Fruit fly (Drosophila melanogaster) Kc167 (cell line): ENCODE results near the gene Vha36-3.

Experiments
- Myc ChIP-seq: fragments of >200 bp; optimal IDR thresholded peaks from 2 replicates; lab custom pipeline; 2017; ENCODE audit warnings: missing external identifiers
- Sin3A ChIP-seq: fragments of >200 bp; optimal IDR thresholded peaks from 2 replicates; lab custom pipeline; 2018; ENCODE audit warnings: missing external identifiers
- h ChIP-seq: fragments of >200 bp; optimal IDR thresholded peaks from 3 replicates; lab custom pipeline; 2018; ENCODE audit warnings: missing external identifiers
- insv ChIP-seq: fragments of >200 bp; optimal IDR thresholded peaks from 3 replicates; lab custom pipeline; 2018; ENCODE audit warnings: missing external identifiers
- psq ChIP-seq: fragments of >200 bp; optimal IDR thresholded peaks from 2 replicates; lab custom pipeline; 2017; ENCODE audit warnings: missing external identifiers
- ttk ChIP-seq: sonication (Bioruptor generic); optimal IDR thresholded peaks from 2 replicates; lab custom pipeline; 2017; ENCODE audit warnings: missing external identifiers

The Vha36-3 gene

dm6 chrX:2592243-2592642 is 11.9 kb upstream of the Vha36-3 start:
- TF ChIP-seq Sin3A (no peak), insv (lab: Kevin White, UChicago) (no peak), Myc (lab: Kevin White, UChicago) (no peak), ttk (lab: Kevin White, UChicago) (no peak), h (no peak), psq (lab: Kevin White, UChicago) (no peak)

DNA sequence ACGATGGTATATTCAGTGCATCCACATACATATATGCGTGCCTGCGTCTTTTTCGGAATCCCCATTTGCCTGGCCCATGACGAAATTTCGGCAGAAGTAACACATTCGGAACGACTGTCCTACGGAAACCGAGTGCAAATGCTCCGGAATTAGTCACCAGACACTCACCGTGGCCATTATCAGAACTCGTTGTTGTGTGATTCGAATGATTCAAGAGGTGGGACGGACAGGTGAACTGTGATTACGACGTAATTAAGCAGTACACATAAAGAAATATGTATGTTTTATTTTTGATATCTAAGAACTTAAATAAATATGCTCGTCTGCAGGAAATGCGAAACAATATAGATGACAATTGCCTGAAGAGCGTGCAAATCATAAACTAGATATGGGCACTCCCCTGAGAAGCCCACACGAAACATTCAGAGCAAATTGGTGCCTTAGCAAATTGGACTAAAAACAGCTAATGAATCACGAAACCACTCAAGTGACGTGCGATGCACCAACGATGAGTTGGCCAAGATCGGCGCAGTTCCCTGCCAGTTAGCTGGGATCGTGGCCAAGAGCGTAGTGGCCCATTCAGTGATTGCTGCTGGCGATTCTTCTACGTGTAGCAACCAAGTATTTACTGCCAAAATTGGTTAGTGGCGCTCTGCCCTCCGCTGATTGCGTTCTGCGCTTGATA is 11.1 kb upstream of the Vha36-3 start:
- TF ChIP-seq insv (lab: Kevin White, UChicago) (no peak), Sin3A (no peak), ttk (lab: Kevin White, UChicago) (no peak), h (no peak), psq (lab: Kevin White, UChicago) (no peak), Myc (lab: Kevin White, UChicago) (no peak)

DNA sequence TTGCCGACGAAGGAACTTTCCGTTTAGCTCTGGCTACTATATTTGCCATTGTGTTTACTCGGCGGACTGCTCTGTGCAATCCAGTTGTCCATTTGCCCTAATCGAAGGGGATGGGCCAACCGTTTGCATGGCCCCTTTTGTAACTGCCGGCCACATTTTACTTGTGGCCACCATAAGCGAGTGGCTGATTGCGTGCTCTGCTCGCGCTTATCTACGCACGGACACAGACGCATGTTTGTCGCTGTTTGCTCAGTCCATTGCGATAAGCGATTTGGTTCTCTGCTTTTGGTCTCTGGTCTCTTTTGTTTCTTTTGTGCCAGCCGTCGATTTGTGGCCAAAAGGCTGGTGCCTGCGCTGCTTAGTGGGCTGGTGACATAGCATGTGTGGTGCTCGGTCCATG is 10.2 kb upstream of the Vha36-3 start:
- TF ChIP-seq psq (lab: Kevin White, UChicago) (no peak), Myc (lab: Kevin White, UChicago) (no peak), Sin3A (no peak), h (no peak), ttk (lab: Kevin White, UChicago) (no peak), insv (lab: Kevin White, UChicago) (no peak)

dm6 chrX:2589446-2590038 is 9.2 kb upstream of the Vha36-3 start:
- TF ChIP-seq ttk (lab: Kevin White, UChicago) (no peak), Sin3A (no peak), Myc (lab: Kevin White, UChicago) (no peak), h (no peak), insv (lab: Kevin White, UChicago) (no peak)

dm6 chrX:2588415-2589411 is 8.4 kb upstream of the Vha36-3 start, which contains the start of gene egh:
TSS of gene egh (plus strand) at chrX:2588503.
- no peak for TF ChIP-seq insv (lab: Kevin White, UChicago)
- TF ChIP-seq Myc (lab: Kevin White, UChicago): no peak
- no peak for TF ChIP-seq ttk (lab: Kevin White, UChicago)
- TF ChIP-seq psq (lab: Kevin White, UChicago): no peak
- no peak for TF ChIP-seq Sin3A
- TF ChIP-seq h: no peak

DNA sequence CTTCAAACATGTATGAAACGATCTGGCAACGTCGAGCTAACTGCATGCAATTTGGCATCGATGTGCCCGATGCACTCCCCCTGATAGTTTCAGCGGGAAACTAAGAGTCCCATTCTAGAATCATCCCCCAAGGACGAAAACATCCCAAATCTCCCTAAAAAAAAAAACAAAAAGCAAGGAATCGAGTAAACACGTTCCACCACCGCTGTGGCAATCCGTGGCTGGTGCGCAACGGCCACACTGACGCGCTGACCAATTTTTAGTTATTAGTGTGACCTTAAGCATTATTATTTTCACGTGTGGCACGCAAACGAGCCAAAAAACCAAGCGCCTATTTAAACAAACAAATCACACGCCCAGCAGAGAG is 5.3 kb upstream of the Vha36-3 start, which contains the start of gene wds:
Gene wds, plus strand, starts transcription at position 265 of the 367 bp plus-strand sequence.
- no peak for TF ChIP-seq Myc (lab: Kevin White, UChicago)
- TF ChIP-seq Sin3A: no peak
- no peak for TF ChIP-seq ttk (lab: Kevin White, UChicago)
- TF ChIP-seq psq (lab: Kevin White, UChicago): no peak
- TF ChIP-seq insv (lab: Kevin White, UChicago): no peak
- TF ChIP-seq h: no peak

DNA sequence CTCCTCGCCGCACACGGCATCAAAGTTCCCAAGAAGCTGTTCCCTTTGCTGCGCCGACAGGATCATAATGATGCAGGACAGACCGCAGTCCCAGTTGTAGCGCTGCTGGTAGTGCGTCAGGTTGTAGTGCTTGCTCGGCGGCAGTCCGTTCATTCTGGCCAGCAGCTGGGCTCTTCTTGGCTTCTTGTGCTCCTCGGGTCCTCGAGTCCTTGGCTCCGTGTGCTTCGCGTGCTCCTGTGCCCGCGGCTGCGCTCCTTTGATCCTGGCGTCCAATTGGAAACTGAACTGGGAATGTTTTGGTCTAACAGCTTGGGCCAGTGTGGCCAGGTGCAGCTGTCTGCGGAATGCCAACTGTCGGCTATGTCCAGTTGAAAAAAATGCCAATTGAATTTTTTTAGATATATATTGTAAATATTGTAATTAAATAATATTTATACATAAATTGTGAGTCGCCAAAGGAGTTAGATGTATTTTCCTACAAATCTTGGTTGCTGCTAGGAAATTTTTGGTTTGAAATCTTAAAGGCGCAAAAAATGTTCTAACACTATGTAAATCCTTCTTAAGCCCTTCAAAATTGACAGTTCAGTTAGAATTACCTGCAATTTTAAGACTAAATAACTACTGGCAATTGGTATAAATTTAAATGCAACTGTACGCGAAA is 4.8 kb upstream of the Vha36-3 start, which contains the start of gene CG13760:
Gene CG13760, minus strand, starts transcription at position 645 of the 661 bp plus-strand sequence.
- TF ChIP-seq insv (lab: Kevin White, UChicago): no peak
- TF ChIP-seq ttk (lab: Kevin White, UChicago): no peak
- TF ChIP-seq Myc (lab: Kevin White, UChicago): no peak
- no peak for TF ChIP-seq Sin3A
- no peak for TF ChIP-seq h
- TF ChIP-seq psq (lab: Kevin White, UChicago): no peak

DNA sequence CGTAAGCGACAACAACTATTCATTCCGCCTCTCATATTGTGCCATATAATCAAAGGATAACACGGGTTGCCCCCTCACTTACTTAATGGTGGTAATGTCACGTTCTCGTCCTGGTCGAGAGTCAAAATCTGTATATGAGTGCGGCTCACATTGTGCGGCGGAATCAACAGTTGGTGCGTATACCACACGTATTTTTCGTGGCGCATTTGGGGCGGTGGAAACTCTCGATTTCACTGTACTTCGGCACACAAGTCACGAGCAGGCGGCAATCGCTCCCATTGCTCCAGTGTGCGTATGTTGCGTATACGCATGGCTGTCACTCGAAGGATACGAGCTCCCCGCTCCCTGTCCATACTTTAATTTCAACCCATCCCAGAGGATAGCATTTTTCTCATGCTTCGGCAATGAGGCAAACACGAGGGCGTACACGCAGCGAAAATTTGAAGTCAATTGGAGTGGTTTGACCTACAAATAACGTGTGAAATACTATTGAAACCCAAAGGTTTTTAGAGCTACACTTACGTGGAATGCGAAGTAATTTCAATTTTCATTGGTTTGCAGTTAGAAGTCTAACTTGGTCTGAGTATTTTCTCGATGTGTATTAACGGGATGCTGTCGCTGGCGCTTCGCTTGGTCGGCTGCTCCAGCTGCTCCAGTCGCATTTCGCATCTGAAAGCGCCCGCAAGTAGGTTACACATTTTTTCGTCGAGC is 1.6 kb upstream of the Vha36-3 start:
- no peak for TF ChIP-seq Myc (lab: Kevin White, UChicago)
- no peak for TF ChIP-seq ttk (lab: Kevin White, UChicago)
- TF ChIP-seq psq (lab: Kevin White, UChicago): no peak
- TF ChIP-seq insv (lab: Kevin White, UChicago): no peak
- no peak for TF ChIP-seq Sin3A
- no peak for TF ChIP-seq h

DNA sequence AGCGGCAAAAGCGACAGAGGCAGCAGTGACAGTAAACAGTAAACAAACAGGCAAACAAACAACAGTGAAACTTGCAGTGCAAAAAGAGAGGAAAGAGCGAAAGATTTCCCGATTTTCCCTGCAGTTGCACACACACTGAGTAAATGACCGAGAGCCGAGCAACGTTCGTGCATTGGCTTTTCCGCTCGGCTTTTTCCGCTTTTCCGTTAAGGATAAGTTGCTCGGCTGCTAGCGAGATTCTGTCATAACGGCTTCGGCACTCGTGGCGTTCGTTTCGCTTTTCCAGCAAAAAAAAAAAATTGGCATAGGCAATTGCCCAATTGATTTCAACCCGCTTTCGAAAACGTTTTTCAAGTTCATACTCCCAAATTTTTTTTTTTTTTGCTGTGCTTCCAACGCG is 26.5 kb downstream of the Vha36-3 start:
- TF ChIP-seq Sin3A (no peak), Myc (lab: Kevin White, UChicago) (no peak), ttk (lab: Kevin White, UChicago) (no peak)

- TF ChIP-seq ttk (lab: Kevin White, UChicago) (no peak), Sin3A (no peak), insv (lab: Kevin White, UChicago) (no peak), Myc (lab: Kevin White, UChicago) (no peak)
Measured at dm6 chrX:2551906-2552305, 28.5 kb downstream of the Vha36-3 start, which contains the start of gene Pdfr. TSS of gene Pdfr (plus strand) at chrX:2552206.
